Fruit fly (Drosophila melanogaster) S2 (cell line): Measurements from ENCODE around the gene CG43998.

Source experiments
- CG8478 ChIP-seq: fragments of >200 bp; optimal IDR thresholded peaks from 2 replicates; lab custom pipeline; 2018
- CTCF ChIP-seq, 2 experiments: fragments of >200 bp; optimal IDR thresholded peaks; 2 replicates each; lab custom pipeline; 2018

The CG43998 gene

dm6 chr3R:23921701-23922501 is 6.9 kb downstream of the CG43998 start:
- no peak for TF ChIP-seq CG8478 (lab: Kevin White, UChicago)
- no peak for TF ChIP-seq CTCF (optimal IDR thresholded peaks at IDR 0.05; lab: Kevin White, UChicago)

- TF ChIP-seq CTCF (optimal IDR thresholded peaks at IDR 0.05; lab: Kevin White, UChicago) (no peak), CG8478 (lab: Kevin White, UChicago) (no peak)
These were observed 7.8 kb downstream of the CG43998 start for dm6 chr3R:23920874-23921539.

dm6 chr3R:23920387-23920786 is 8.4 kb downstream of the CG43998 start:
- TF ChIP-seq CTCF (optimal IDR thresholded peaks at IDR 0.05; lab: Kevin White, UChicago) (no peak), CG8478 (lab: Kevin White, UChicago) (no peak)

- TF ChIP-seq CTCF (optimal IDR thresholded peaks at IDR 0.05; lab: Kevin White, UChicago), result no peak
- TF ChIP-seq CG8478 (lab: Kevin White, UChicago), result no peak
These were observed 9.4 kb downstream of the CG43998 start for dm6 chr3R:23919366-23919765.

- TF ChIP-seq CG8478 (lab: Kevin White, UChicago), result no peak
- no peak for TF ChIP-seq CTCF (optimal IDR thresholded peaks at IDR 0.05; lab: Kevin White, UChicago)
These were observed 12.8 kb downstream of the CG43998 start for dm6 chr3R:23915967-23916366.

dm6 chr3R:23915042-23915428 is 13.8 kb downstream of the CG43998 start:
- TF ChIP-seq CG8478 (lab: Kevin White, UChicago), result no peak
- no peak for TF ChIP-seq CTCF (optimal IDR thresholded peaks at IDR 0.05; lab: Kevin White, UChicago)

dm6 chr3R:23914415-23915041 is 14.3 kb downstream of the CG43998 start:
- TF ChIP-seq CG8478 (lab: Kevin White, UChicago) (no peak), CTCF (optimal IDR thresholded peaks at IDR 0.05; lab: Kevin White, UChicago) (no peak)

- TF ChIP-seq CG8478 (lab: Kevin White, UChicago) (no peak), CTCF (optimal IDR thresholded peaks at IDR 0.05; lab: Kevin White, UChicago) (no peak)
These were observed 16.5 kb downstream of the CG43998 start for dm6 chr3R:23912349-23912748.

- TF ChIP-seq CTCF (optimal IDR thresholded peaks at IDR 0.05; lab: Kevin White, UChicago), result no peak
- no peak for TF ChIP-seq CG8478 (lab: Kevin White, UChicago)
These were observed 17.6 kb downstream of the CG43998 start for dm6 chr3R:23911073-23911690.

dm6 chr3R:23910260-23910887 is 18.4 kb downstream of the CG43998 start:
- no peak for TF ChIP-seq CG8478 (lab: Kevin White, UChicago)
- TF ChIP-seq CTCF (optimal IDR thresholded peaks at IDR 0.05; lab: Kevin White, UChicago), result no peak

dm6 chr3R:23909347-23909862 is 19.4 kb downstream of the CG43998 start:
- TF ChIP-seq CTCF (optimal IDR thresholded peaks at IDR 0.05; lab: Kevin White, UChicago), result no peak
- TF ChIP-seq CG8478 (lab: Kevin White, UChicago), result no peak

dm6 chr3R:23903425-23903824 is 25.4 kb downstream of the CG43998 start:
- TF ChIP-seq CTCF (optimal IDR thresholded peaks at IDR 0.05; lab: Kevin White, UChicago), result no peak
- TF ChIP-seq CG8478 (lab: Kevin White, UChicago), result no peak

dm6 chr3R:23902557-23902956 is 26.2 kb downstream of the CG43998 start:
- TF ChIP-seq CTCF (optimal IDR thresholded peaks at IDR 0.05; lab: Kevin White, UChicago) (peak; percentile 8 to 22), CG8478 (lab: Kevin White, UChicago) (no peak)

dm6 chr3R:23902034-23902433 is 26.8 kb downstream of the CG43998 start:
- TF ChIP-seq CTCF (optimal IDR thresholded peaks at IDR 0.05; lab: Kevin White, UChicago) (no peak), CG8478 (lab: Kevin White, UChicago) (no peak)
